Fruit fly (Drosophila melanogaster) whole organism, pupa: ENCODE measurements around the gene Glut4EF.

Experiments
- CG17806 ChIP-seq: fragments of 200-800 bp; sonication (Bioruptor generic); optimal IDR thresholded peaks from 2 replicates; lab custom pipeline; 2018; ENCODE audit warnings: missing biosample characterization, mild to moderate bottlenecking, missing genetic modification characterization, moderate library complexity
- CG8159 ChIP-seq: fragments of 200-800 bp; sonication (Bioruptor generic); optimal IDR thresholded peaks from 3 replicates; lab custom pipeline; 2018; ENCODE audit warnings: missing biosample characterization, mild to moderate bottlenecking, missing genetic modification characterization, moderate library complexity
- EcR ChIP-seq: fragments of 200-800 bp; sonication (Bioruptor generic); optimal IDR thresholded peaks from 3 replicates; lab custom pipeline; 2019; ENCODE audit warnings: missing biosample characterization, missing genetic modification characterization, mild to moderate bottlenecking, moderate library complexity, missing genetic modification reagents

DNA sequence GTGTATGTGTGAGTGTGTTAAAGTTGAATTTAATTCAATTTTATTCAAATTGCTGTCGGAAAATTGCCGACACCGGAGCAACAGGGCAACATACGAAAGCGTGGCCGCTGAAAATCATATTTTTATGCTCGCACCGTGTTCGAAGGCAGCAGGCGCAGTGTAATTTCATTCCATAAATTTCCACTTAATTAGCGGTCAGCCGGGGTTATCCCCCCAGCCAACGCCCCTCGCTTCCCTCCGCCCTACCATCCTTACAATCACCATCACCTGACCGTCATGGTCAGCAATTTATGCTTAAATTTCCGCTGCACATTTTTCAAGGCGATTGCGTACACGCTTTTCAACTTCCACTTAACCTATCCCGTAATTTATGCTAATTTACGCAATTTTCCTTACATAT lies 30.2 kb downstream of the Glut4EF start:
- TF ChIP-seq CG8159 (tag; lab: Kevin White, UChicago) (no peak), CG17806 (tag; lab: Kevin White, UChicago) (no peak), EcR (no peak)
